Worm (Caenorhabditis elegans) whole organism, L1 larva: ENCODE measurements around the gene prx-19.

Experiments
- blmp-1 ChIP-seq: fragments of 150-350 bp; optimal IDR thresholded peaks from 2 replicates; lab custom pipeline; 2014; ENCODE audit warnings: missing biosample characterization, missing genetic modification characterization
- isw-1 ChIP-seq: fragments of 200-800 bp; sonication (Bioruptor generic); IDR thresholded peaks from 2 replicates; pipeline ENCODE4 v1.3.6; 2022; ENCODE audit warnings: missing genetic modification characterization, missing compliant biosample characterization
- lin-35 ChIP-seq, 2 experiments: fragments of 150-350 bp; optimal IDR thresholded peaks; 2 replicates each; lab custom pipeline; 2014; ENCODE audit warnings: missing biosample characterization in 2 of 2, missing genetic modification characterization in 2 of 2, missing genetic modification reagents in 2 of 2

- no peak for TF ChIP-seq lin-35 (GFP tag; optimal IDR thresholded peaks at IDR 0.05; lab: Kevin White, UChicago)
- no peak for TF ChIP-seq blmp-1 (tag; lab: Kevin White, UChicago)
- TF ChIP-seq isw-1 (GFP tag; lab: Robert Waterston, UW) = no peak
Observed at ce11 chrIII:8761040-8761654, 47.9 kb downstream of the prx-19 start, which contains the start of gene aak-1.
